Fruit fly (Drosophila melanogaster) whole organism, embryonic: Measurements from ENCODE around the gene Chpf.
A peak's percentile ranks its signal among the peaks of the same experiment; 100 is the strongest.

Experiments
- Abd-B ChIP-seq: fragments of 200-800 bp; sonication (Bioruptor generic); optimal IDR thresholded peaks from 2 replicates; lab custom pipeline; 2018; ENCODE audit warnings: missing biosample characterization, mild to moderate bottlenecking, missing genetic modification characterization, moderate library complexity
- Ada2b ChIP-seq: fragments of 200-800 bp; sonication (Bioruptor generic); IDR thresholded peaks from 2 replicates; pipeline ENCODE4 v1.3.6; 2022; ENCODE audit warnings: missing biosample characterization, missing genetic modification characterization
- C15 ChIP-seq: fragments of 200-800 bp; sonication (Bioruptor generic); IDR thresholded peaks from 3 replicates; pipeline ENCODE4 v1.3.6; 2022; ENCODE audit warnings: missing biosample characterization, missing genetic modification characterization
- CG1024 ChIP-seq: fragments of 200-800 bp; sonication (Bioruptor generic); IDR thresholded peaks from 2 replicates; pipeline ENCODE4 v1.3.6; 2022; ENCODE audit warnings: missing biosample characterization, missing genetic modification characterization
- CG10431 ChIP-seq: fragments of 200-800 bp; sonication (Bioruptor generic); optimal IDR thresholded peaks from 3 replicates; lab custom pipeline; 2018; ENCODE audit warnings: missing biosample characterization, mild to moderate bottlenecking, missing genetic modification characterization
- CG11695 ChIP-seq: fragments of 200-800 bp; sonication (Bioruptor generic); IDR thresholded peaks from 3 replicates; pipeline ENCODE4 v1.3.6; 2022; ENCODE audit warnings: missing biosample characterization, missing genetic modification characterization
- CG15073 ChIP-seq: fragments of 200-800 bp; sonication (Bioruptor generic); optimal IDR thresholded peaks from 2 replicates; lab custom pipeline; 2016; ENCODE audit warnings: missing biosample characterization, missing genetic modification characterization
- CG17186 ChIP-seq: fragments of 200-800 bp; sonication (Bioruptor generic); optimal IDR thresholded peaks from 3 replicates; lab custom pipeline; 2017; ENCODE audit warnings: missing biosample characterization, missing genetic modification reagents, missing genetic modification characterization
- CG17361 ChIP-seq: fragments of 200-800 bp; sonication (Bioruptor generic); IDR thresholded peaks from 3 replicates; pipeline ENCODE4 v1.3.6; 2022; ENCODE audit warnings: missing biosample characterization, missing genetic modification characterization
- CG18619 ChIP-seq: fragments of 200-800 bp; sonication (Bioruptor generic); optimal IDR thresholded peaks from 3 replicates; lab custom pipeline; 2017; ENCODE audit warnings: missing biosample characterization, mild to moderate bottlenecking, missing genetic modification characterization
- CG34376 ChIP-seq: fragments of 200-800 bp; sonication (Bioruptor generic); optimal IDR thresholded peaks from 2 replicates; lab custom pipeline; 2018; ENCODE audit warnings: missing biosample characterization, mild to moderate bottlenecking, missing genetic modification characterization
- CG6175 ChIP-seq: fragments of 200-800 bp; sonication (Bioruptor generic); IDR thresholded peaks from 3 replicates; pipeline ENCODE4 v1.3.6; 2022; ENCODE audit warnings: missing biosample characterization, missing genetic modification characterization
- CG6272 ChIP-seq: fragments of 200-800 bp; sonication (Bioruptor generic); IDR thresholded peaks from 2 replicates; pipeline ENCODE4 v1.3.6; 2022; ENCODE audit warnings: missing biosample characterization, missing genetic modification characterization
- CG6791 ChIP-seq: fragments of 200-800 bp; sonication (Bioruptor generic); IDR thresholded peaks from 3 replicates; pipeline ENCODE4 v1.3.6; 2022; ENCODE audit warnings: missing biosample characterization, missing genetic modification characterization; ENCODE audit not compliant: partially characterized antibody
- CG7357 ChIP-seq: fragments of 200-800 bp; sonication (Bioruptor generic); IDR thresholded peaks from 3 replicates; pipeline ENCODE4 v1.3.6; 2022; ENCODE audit warnings: missing biosample characterization, missing genetic modification characterization
- CG7963 ChIP-seq: fragments of 200-800 bp; sonication (Bioruptor generic); IDR thresholded peaks from 3 replicates; pipeline ENCODE4 v1.3.6; 2022; ENCODE audit warnings: missing biosample characterization, missing genetic modification characterization; ENCODE audit not compliant: partially characterized antibody
- CG8290 ChIP-seq, 3 experiments: fragments of 200-800 bp; sonication (Bioruptor generic); optimal IDR thresholded peaks; 2 replicates each; lab custom pipeline; 2016 to 2019; ENCODE audit warnings: missing biosample characterization in 3 of 3, missing genetic modification characterization in 3 of 3, mild to moderate bottlenecking in 2 of 3, moderate library complexity in 1 of 3
- Doc2 ChIP-seq: fragments of 200-800 bp; sonication (Bioruptor generic); IDR thresholded peaks from 2 replicates; pipeline ENCODE4 v1.3.6; 2022; ENCODE audit warnings: missing biosample characterization, missing genetic modification characterization
- Drgx ChIP-seq: fragments of 200-800 bp; sonication (Bioruptor generic); IDR thresholded peaks from 2 replicates; pipeline ENCODE4 v1.3.6; 2022; ENCODE audit warnings: missing biosample characterization, missing genetic modification characterization
- HLH3B ChIP-seq: fragments of 200-800 bp; sonication (Bioruptor generic); IDR thresholded peaks from 2 replicates; pipeline ENCODE4 v1.3.6; 2022; ENCODE audit warnings: missing biosample characterization, missing genetic modification characterization
- HLH54F ChIP-seq: fragments of 200-800 bp; sonication (Bioruptor generic); optimal IDR thresholded peaks from 3 replicates; lab custom pipeline; 2016; ENCODE audit warnings: missing biosample characterization, missing genetic modification characterization
- Hey ChIP-seq: fragments of 200-800 bp; sonication (Bioruptor generic); optimal IDR thresholded peaks from 3 replicates; lab custom pipeline; 2018; ENCODE audit warnings: missing biosample characterization, mild to moderate bottlenecking, missing genetic modification characterization
- HmgD ChIP-seq: fragments of 200-800 bp; sonication (Bioruptor generic); optimal IDR thresholded peaks from 3 replicates; lab custom pipeline; 2016; ENCODE audit warnings: missing biosample characterization, missing genetic modification characterization
- Hr39 ChIP-seq: fragments of >200 bp; optimal IDR thresholded peaks from 2 replicates; lab custom pipeline; 2017
- MBD-R2 ChIP-seq: fragments of 200-800 bp; sonication (Bioruptor generic); IDR thresholded peaks from 2 replicates; pipeline ENCODE4 v1.3.6; 2022; ENCODE audit warnings: missing biosample characterization, missing genetic modification characterization
- Max ChIP-seq: fragments of 200-800 bp; sonication (Bioruptor generic); optimal IDR thresholded peaks from 2 replicates; lab custom pipeline; 2016; ENCODE audit warnings: missing biosample characterization, mild to moderate bottlenecking, missing genetic modification characterization
- Pdp1 ChIP-seq, 2 experiments: fragments of 200-800 bp; sonication (Bioruptor generic); optimal IDR thresholded peaks; 3 replicates each; lab custom pipeline; 2016; ENCODE audit warnings: missing biosample characterization in 2 of 2, missing genetic modification characterization in 2 of 2, mild to moderate bottlenecking in 1 of 2, moderate library complexity in 1 of 2
- Poxn ChIP-seq: fragments of 200-800 bp; sonication (Bioruptor generic); IDR thresholded peaks from 2 replicates; pipeline ENCODE4 v1.3.6; 2022; ENCODE audit warnings: missing biosample characterization, missing genetic modification characterization
- Sry-δ ChIP-seq: fragments of 200-800 bp; sonication (Bioruptor generic); optimal IDR thresholded peaks from 2 replicates; lab custom pipeline; 2016; ENCODE audit warnings: missing biosample characterization, missing genetic modification characterization
- abd-A ChIP-seq: fragments of 200-800 bp; sonication (Bioruptor generic); optimal IDR thresholded peaks from 3 replicates; lab custom pipeline; 2019; ENCODE audit warnings: missing biosample characterization, mild to moderate bottlenecking, missing genetic modification characterization, moderate library complexity
- ac ChIP-seq: fragments of 200-800 bp; sonication (Bioruptor generic); optimal IDR thresholded peaks from 3 replicates; lab custom pipeline; 2017; ENCODE audit warnings: missing biosample characterization, mild to moderate bottlenecking, missing genetic modification characterization
- ash1 ChIP-seq: fragments of 200-800 bp; sonication (Bioruptor generic); optimal IDR thresholded peaks from 2 replicates; lab custom pipeline; 2018; ENCODE audit warnings: missing biosample characterization, mild to moderate bottlenecking, missing genetic modification characterization
- bowl ChIP-seq: fragments of 200-800 bp; sonication (Bioruptor generic); IDR thresholded peaks from 2 replicates; pipeline ENCODE4 v1.3.6; 2022; ENCODE audit warnings: missing biosample characterization, missing genetic modification characterization
- br ChIP-seq: fragments of >200 bp; optimal IDR thresholded peaks from 2 replicates; lab custom pipeline; 2017
- crc ChIP-seq: fragments of 200-800 bp; sonication (Bioruptor generic); optimal IDR thresholded peaks from 2 replicates; lab custom pipeline; 2016; ENCODE audit warnings: missing biosample characterization, missing genetic modification characterization
- cwo ChIP-seq: fragments of 200-800 bp; sonication (Bioruptor generic); optimal IDR thresholded peaks from 3 replicates; lab custom pipeline; 2017; ENCODE audit warnings: missing biosample characterization, missing genetic modification characterization, mild to moderate bottlenecking, moderate library complexity, missing genetic modification reagents
- da ChIP-seq: fragments of 200-800 bp; sonication (Bioruptor generic); optimal IDR thresholded peaks from 2 replicates; lab custom pipeline; 2016; ENCODE audit warnings: missing biosample characterization, missing genetic modification characterization
- dati ChIP-seq: fragments of 200-800 bp; sonication (Bioruptor generic); IDR thresholded peaks from 2 replicates; pipeline ENCODE4 v1.3.6; 2022; ENCODE audit warnings: missing biosample characterization, missing genetic modification characterization
- fd64A ChIP-seq: fragments of 200-800 bp; sonication (Bioruptor generic); optimal IDR thresholded peaks from 3 replicates; lab custom pipeline; 2018; ENCODE audit warnings: missing biosample characterization, mild to moderate bottlenecking, missing genetic modification characterization
- gcm ChIP-seq: fragments of 200-800 bp; sonication (Bioruptor generic); optimal IDR thresholded peaks from 2 replicates; lab custom pipeline; 2019; ENCODE audit warnings: missing biosample characterization, mild to moderate bottlenecking, missing genetic modification characterization, moderate library complexity
- h ChIP-seq: fragments of >200 bp; optimal IDR thresholded peaks from 2 replicates; lab custom pipeline; 2017
- klu ChIP-seq: fragments of 200-800 bp; sonication (Bioruptor generic); IDR thresholded peaks from 2 replicates; pipeline ENCODE4 v1.3.6; 2022; ENCODE audit warnings: missing biosample characterization, missing genetic modification characterization
- kni ChIP-seq: fragments of 200-800 bp; sonication (Bioruptor generic); optimal IDR thresholded peaks from 3 replicates; lab custom pipeline; 2017; ENCODE audit warnings: mild to moderate bottlenecking, missing biosample characterization, missing genetic modification reagents, missing genetic modification characterization
- lab ChIP-seq: fragments of 200-800 bp; sonication (Bioruptor generic); optimal IDR thresholded peaks from 3 replicates; lab custom pipeline; 2017; ENCODE audit warnings: missing biosample characterization, missing genetic modification characterization, mild to moderate bottlenecking, moderate library complexity, missing genetic modification reagents
- lola ChIP-seq, 3 experiments: fragments of >200 bp in 2 of 3; fragments of 200-800 bp in 1 of 3; sonication (Bioruptor generic) in 1 of 3; optimal IDR thresholded peaks; 2 replicates each; lab custom pipeline; 2017 to 2019; ENCODE audit warnings: missing biosample characterization in 3 of 3, missing genetic modification characterization in 3 of 3, mild to moderate bottlenecking in 1 of 3, moderate library complexity in 1 of 3
- mam ChIP-seq: fragments of 200-800 bp; sonication (Bioruptor generic); optimal IDR thresholded peaks from 3 replicates; lab custom pipeline; 2016; ENCODE audit warnings: missing biosample characterization, missing genetic modification characterization
- slp2 ChIP-seq: fragments of 200-800 bp; sonication (Bioruptor generic); optimal IDR thresholded peaks from 2 replicates; lab custom pipeline; 2016; ENCODE audit warnings: missing biosample characterization, missing genetic modification characterization
- sna ChIP-seq: fragments of 200-800 bp; sonication (Bioruptor generic); IDR thresholded peaks from 2 replicates; pipeline ENCODE4 v1.3.6; 2022; ENCODE audit warnings: missing biosample characterization, missing genetic modification characterization; ENCODE audit not compliant: partially characterized antibody
- so ChIP-seq: fragments of 200-800 bp; sonication (Bioruptor generic); IDR thresholded peaks from 3 replicates; pipeline ENCODE4 v1.3.6; 2022; ENCODE audit warnings: missing biosample characterization, missing genetic modification characterization
- zfh2 ChIP-seq: fragments of 200-800 bp; sonication (Bioruptor generic); optimal IDR thresholded peaks from 2 replicates; lab custom pipeline; 2016; ENCODE audit warnings: missing biosample characterization, missing genetic modification characterization

The Chpf gene

dm6 chrX:13130175-13130822, 18.0 kb upstream of the Chpf start:
- TF ChIP-seq mam (GFP tag; lab: Kevin White, UChicago) (peak; percentile 57), klu (GFP tag; lab: Robert Waterston, UW) (0 out of 2 replicates have a peak, but pooled peaks have one; percentile 21), CG1024 (GFP tag; lab: Robert Waterston, UW) (0 out of 2 replicates have a peak, but pooled peaks have one; percentile 38), CG34376 (GFP tag; lab: Kevin White, UChicago) (peak; percentile 63), lab (GFP tag; lab: Kevin White, UChicago) (peak; percentile 81), CG7357 (GFP tag; lab: Robert Waterston, UW) (no peak), CG6175 (no peak), lola (GFP tag; optimal IDR thresholded peaks at IDR 0.05; lab: Kevin White, UChicago) (peak in 2 of 3 experiments; percentile 37 to 82), ac (GFP tag; lab: Kevin White, UChicago) (peak; percentile 42), CG10431 (GFP tag; lab: Kevin White, UChicago) (peak; percentile 65), CG8290 (GFP tag; optimal IDR thresholded peaks at IDR 0.05; lab: Kevin White, UChicago) (peak; percentile 13), CG8290 (tag; optimal IDR thresholded peaks at IDR 0.05; lab: Kevin White, UChicago) (peak in 1 of 2 experiments; percentile 40), Hey (tag; lab: Kevin White, UChicago) (no peak), cwo (GFP tag; lab: Kevin White, UChicago) (peak; percentile 52), MBD-R2 (GFP tag; lab: Robert Waterston, UW) (no peak), CG17361 (GFP tag; lab: Robert Waterston, UW) (peak; percentile 84), crc (GFP tag; lab: Kevin White, UChicago) (peak; percentile 51), CG18619 (GFP tag; lab: Kevin White, UChicago) (peak; percentile 74), Sry-δ (GFP tag; lab: Kevin White, UChicago) (peak; percentile 2), Abd-B (GFP tag; lab: Kevin White, UChicago) (peak; percentile 42), bowl (GFP tag; lab: Robert Waterston, UW) (no peak), Max (GFP tag; lab: Kevin White, UChicago) (peak; percentile 65), C15 (no peak), HLH54F (peak; percentile 57), br (lab: Kevin White, UChicago) (no peak), CG15073 (GFP tag; lab: Kevin White, UChicago) (peak; percentile 7), CG7963 (GFP tag; lab: Robert Waterston, UW) (no peak), gcm (peak; percentile 70), HLH3B (no peak), CG17186 (GFP tag; lab: Kevin White, UChicago) (no peak), Poxn (GFP tag; lab: Robert Waterston, UW) (no peak), so (GFP tag; lab: Robert Waterston, UW) (peak; percentile 34; the same call in 1 of the 3 replicates), Pdp1 (GFP tag; optimal IDR thresholded peaks at IDR 0.05; lab: Kevin White, UChicago) (peak; percentile 51 to 71), Doc2 (GFP tag; lab: Robert Waterston, UW) (no peak), CG6791 (no peak), h (lab: Kevin White, UChicago) (no peak), Ada2b (GFP tag; lab: Robert Waterston, UW) (peak; percentile 42; the same call in 1 of the 2 replicates), slp2 (GFP tag; lab: Kevin White, UChicago) (peak; percentile 71), fd64A (GFP tag; lab: Kevin White, UChicago) (peak; percentile 9), abd-A (no peak), dati (GFP tag; lab: Robert Waterston, UW) (no peak), CG11695 (GFP tag; lab: Robert Waterston, UW) (peak; percentile 45; the same call in 1 of the 3 replicates), Drgx (peak; percentile 59; the same call in 1 of the 2 replicates), HmgD (GFP tag; lab: Kevin White, UChicago) (peak; percentile 36), kni (no peak), zfh2 (peak; percentile 59), Hr39 (lab: Kevin White, UChicago) (no peak), CG6272 (GFP tag; lab: Robert Waterston, UW) (no peak), sna (GFP tag; lab: Robert Waterston, UW) (no peak), da (GFP tag; lab: Kevin White, UChicago) (peak; percentile 13), ash1 (no peak)
